Worm (Caenorhabditis elegans) whole organism, L3 larva: Measurements from ENCODE around the gene nep-22.

ENCODE experiments used
- R02D3.7 ChIP-seq: fragments of 150-350 bp; optimal IDR thresholded peaks from 2 replicates; lab custom pipeline; 2014; ENCODE audit warnings: missing biosample characterization, missing genetic modification characterization
- ama-1 ChIP-seq: fragments of 150-350 bp; optimal IDR thresholded peaks from 2 replicates; lab custom pipeline; 2018
- ceh-82 ChIP-seq: fragments of 150-350 bp; optimal IDR thresholded peaks from 2 replicates; lab custom pipeline; 2014; ENCODE audit warnings: missing biosample characterization, missing genetic modification characterization
- fkh-10 ChIP-seq: sonication (generic microtip); optimal IDR thresholded peaks from 2 replicates; lab custom pipeline; 2017; ENCODE audit warnings: missing biosample characterization, missing genetic modification reagents, missing genetic modification characterization
- fos-1 ChIP-seq: fragments of 150-350 bp; optimal IDR thresholded peaks from 2 replicates; lab custom pipeline; 2014; ENCODE audit warnings: missing biosample characterization, missing genetic modification characterization
- lin-15B ChIP-seq: fragments of 150-350 bp; optimal IDR thresholded peaks from 2 replicates; lab custom pipeline; 2014; ENCODE audit warnings: missing biosample characterization, missing genetic modification characterization
- nhr-11 ChIP-seq: fragments of 150-350 bp; optimal IDR thresholded peaks from 2 replicates; lab custom pipeline; 2014; ENCODE audit warnings: missing biosample characterization, missing genetic modification characterization
- nhr-23 ChIP-seq: fragments of 150-350 bp; optimal IDR thresholded peaks from 2 replicates; lab custom pipeline; 2014; ENCODE audit warnings: missing biosample characterization, missing genetic modification reagents, missing genetic modification characterization
- nhr-77 ChIP-seq: fragments of 150-350 bp; optimal IDR thresholded peaks from 2 replicates; lab custom pipeline; 2014; ENCODE audit warnings: missing biosample characterization, missing genetic modification characterization
- sea-2 ChIP-seq: fragments of 150-350 bp; sonication (generic microtip); optimal IDR thresholded peaks from 4 replicates; lab custom pipeline; 2014; ENCODE audit warnings: missing biosample characterization, missing genetic modification reagents, missing genetic modification characterization
- unc-39 ChIP-seq: sonication (generic microtip); optimal IDR thresholded peaks from 4 replicates; lab custom pipeline; 2017; ENCODE audit warnings: missing biosample characterization, missing genetic modification characterization
- zag-1 ChIP-seq: fragments of 150-350 bp; optimal IDR thresholded peaks from 2 replicates; lab custom pipeline; 2014; ENCODE audit warnings: missing biosample characterization, missing genetic modification characterization
- ztf-11 ChIP-seq: fragments of 150-350 bp; optimal IDR thresholded peaks from 2 replicates; lab custom pipeline; 2014; ENCODE audit warnings: missing biosample characterization, missing genetic modification characterization

- no peak for TF ChIP-seq ama-1
- TF ChIP-seq nhr-77 (tag; lab: Kevin White, UChicago) = no peak
- TF ChIP-seq unc-39 (tag; lab: Kevin White, UChicago) = no peak
- TF ChIP-seq fkh-10 (GFP tag; lab: Kevin White, UChicago) = no peak
- no peak for TF ChIP-seq lin-15B
- TF ChIP-seq fos-1 (tag; lab: Kevin White, UChicago) = no peak
- no peak for TF ChIP-seq zag-1
- no peak for TF ChIP-seq ztf-11
- TF ChIP-seq R02D3.7 (tag; lab: Kevin White, UChicago) = no peak
- TF ChIP-seq nhr-11 (tag; lab: Kevin White, UChicago) = no peak
- TF ChIP-seq sea-2 = no peak
- TF ChIP-seq nhr-23 (tag; lab: Kevin White, UChicago) = no peak
- TF ChIP-seq ceh-82 (tag; lab: Kevin White, UChicago) = no peak
Measured at ce11 chrX:8986452-8986851, 47.9 kb upstream of the nep-22 start.
